Worm (Caenorhabditis elegans): Measurements from ENCODE around the gene F09A5.2.

Gene F09A5.2

DNA sequence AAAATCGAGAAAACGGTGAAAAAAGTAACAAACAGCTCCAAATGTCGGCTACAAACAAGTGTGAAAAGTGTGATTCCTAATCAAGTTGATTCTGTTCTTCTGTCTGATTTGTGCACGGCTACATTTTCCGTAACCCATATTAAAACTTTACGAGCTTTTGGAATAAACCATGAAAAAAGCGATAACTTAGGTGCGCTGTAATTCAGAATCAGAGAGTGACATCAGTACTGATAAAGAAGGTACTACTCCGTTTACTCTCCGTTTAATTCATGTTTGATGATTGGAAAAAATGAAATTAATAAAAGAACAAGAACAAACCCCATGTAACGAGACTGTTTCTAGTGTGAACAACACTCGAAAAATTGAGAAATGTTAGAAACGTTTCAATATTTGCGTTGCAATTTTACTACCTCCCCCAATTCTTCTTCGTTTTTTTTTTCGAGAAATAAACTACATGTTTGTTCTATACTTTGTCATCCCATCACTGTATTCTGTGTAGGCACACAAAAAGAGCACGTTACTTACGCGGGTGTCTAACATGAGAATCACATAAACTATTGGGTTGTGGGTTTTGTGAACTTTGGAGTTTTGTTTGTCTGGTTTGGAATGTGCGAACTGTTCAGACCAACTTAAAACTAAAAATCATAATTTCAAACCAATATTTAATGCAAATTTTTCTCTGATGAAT lies 27.6 kb downstream of the F09A5.2 start:
- TF ChIP-seq nhr-28 (tag; optimal IDR thresholded peaks at IDR 0.05) (no peak), ceh-39 (tag; optimal IDR thresholded peaks at IDR 0.05) (no peak), unc-39 (tag; optimal IDR thresholded peaks at IDR 0.05) (no peak), bed-3 (GFP tag; optimal IDR thresholded peaks at IDR 0.05) (no peak), unc-62 (GFP tag; optimal IDR thresholded peaks at IDR 0.05) (no peak), hlh-1 (tag; optimal IDR thresholded peaks at IDR 0.05) (no peak), flh-1 (GFP tag; optimal IDR thresholded peaks at IDR 0.05) (no peak), snpc-4 (tag; optimal IDR thresholded peaks at IDR 0.05) (no peak), unc-120 (tag; optimal IDR thresholded peaks at IDR 0.05; ENCODE audit: poor library complexity, severe bottlenecking) (no peak), elt-1 (tag; optimal IDR thresholded peaks at IDR 0.05; ENCODE audit: borderline replicate concordance, insufficient read depth) (no peak), ham-2 (GFP tag; optimal IDR thresholded peaks at IDR 0.05) (no peak), cnd-1 (tag; optimal IDR thresholded peaks at IDR 0.05) (no peak), nhr-76 (tag; optimal IDR thresholded peaks at IDR 0.05) (no peak), lin-13 (tag; optimal IDR thresholded peaks at IDR 0.05) (no peak)

ce11 chrX:13163185-13163584 lies 28.3 kb downstream of the F09A5.2 start:
- no peak for TF ChIP-seq sem-2 (GFP tag; optimal IDR thresholded peaks at IDR 0.05)
- no peak for TF ChIP-seq bed-3 (GFP tag; optimal IDR thresholded peaks at IDR 0.05)
- no peak for TF ChIP-seq ceh-43 (GFP tag; optimal IDR thresholded peaks at IDR 0.05)
- no peak for TF ChIP-seq nhr-2 (tag; optimal IDR thresholded peaks at IDR 0.05)
- TF ChIP-seq flh-1 (GFP tag; optimal IDR thresholded peaks at IDR 0.05): no peak
- no peak for TF ChIP-seq unc-120 (tag; optimal IDR thresholded peaks at IDR 0.05; ENCODE audit: poor library complexity, severe bottlenecking)
- no peak for TF ChIP-seq lin-32 (GFP tag; optimal IDR thresholded peaks at IDR 0.05)
- TF ChIP-seq mab-5 (tag; optimal IDR thresholded peaks at IDR 0.05): no peak
- TF ChIP-seq mep-1 (tag; optimal IDR thresholded peaks at IDR 0.05): no peak
- no peak for TF ChIP-seq nhr-76 (tag; optimal IDR thresholded peaks at IDR 0.05)
- TF ChIP-seq unc-39 (tag; optimal IDR thresholded peaks at IDR 0.05): no peak
- no peak for TF ChIP-seq blmp-1 (tag; optimal IDR thresholded peaks at IDR 0.05)
- TF ChIP-seq sptf-1 (tag; optimal IDR thresholded peaks at IDR 0.05): no peak

DNA sequence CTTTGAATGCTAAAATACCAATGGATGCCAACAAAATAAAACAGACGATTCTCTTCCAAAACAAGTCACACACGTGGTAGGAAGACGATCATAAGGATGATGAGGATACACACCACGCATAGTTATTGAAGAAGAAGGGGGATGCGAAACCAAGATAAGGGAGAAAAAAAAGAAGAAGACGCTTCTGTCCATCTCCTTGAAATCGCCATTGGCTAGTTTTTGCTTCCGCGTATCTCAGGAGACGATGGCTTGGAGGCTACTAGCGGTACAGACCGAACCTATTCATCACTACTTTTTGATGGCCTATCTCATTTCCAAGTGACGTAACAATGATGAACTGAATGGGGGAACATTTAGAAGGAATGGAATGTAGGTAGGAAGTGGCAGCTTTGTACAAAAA lies 29.4 kb downstream of the F09A5.2 start:
- no peak for TF ChIP-seq lsy-2 (tag; optimal IDR thresholded peaks at IDR 0.05)
- no peak for TF ChIP-seq unc-62 (GFP tag; optimal IDR thresholded peaks at IDR 0.05)
- TF ChIP-seq M03D4.4 (tag; optimal IDR thresholded peaks at IDR 0.05): no peak
- TF ChIP-seq zip-8 (tag; optimal IDR thresholded peaks at IDR 0.05): peak; percentile 2
- no peak for TF ChIP-seq unc-39 (tag; optimal IDR thresholded peaks at IDR 0.05)
- TF ChIP-seq sptf-1 (tag; optimal IDR thresholded peaks at IDR 0.05): no peak
- TF ChIP-seq nhr-12 (tag; optimal IDR thresholded peaks at IDR 0.05): no peak
- no peak for TF ChIP-seq ceh-43 (GFP tag; optimal IDR thresholded peaks at IDR 0.05)
- no peak for TF ChIP-seq nhr-2 (tag; optimal IDR thresholded peaks at IDR 0.05)
- TF ChIP-seq lin-32 (GFP tag; optimal IDR thresholded peaks at IDR 0.05): no peak
- no peak for TF ChIP-seq sem-2 (GFP tag; optimal IDR thresholded peaks at IDR 0.05)
- no peak for TF ChIP-seq snpc-4 (tag; optimal IDR thresholded peaks at IDR 0.05)
- TF ChIP-seq lin-13 (tag; optimal IDR thresholded peaks at IDR 0.05): no peak
- TF ChIP-seq elt-1 (tag; optimal IDR thresholded peaks at IDR 0.05; ENCODE audit: borderline replicate concordance, insufficient read depth): peak; percentile 5
- peak; percentile 49 for TF ChIP-seq ham-2 (GFP tag; optimal IDR thresholded peaks at IDR 0.05)
- TF ChIP-seq ceh-83 (GFP tag; optimal IDR thresholded peaks at IDR 0.05): no peak

DNA sequence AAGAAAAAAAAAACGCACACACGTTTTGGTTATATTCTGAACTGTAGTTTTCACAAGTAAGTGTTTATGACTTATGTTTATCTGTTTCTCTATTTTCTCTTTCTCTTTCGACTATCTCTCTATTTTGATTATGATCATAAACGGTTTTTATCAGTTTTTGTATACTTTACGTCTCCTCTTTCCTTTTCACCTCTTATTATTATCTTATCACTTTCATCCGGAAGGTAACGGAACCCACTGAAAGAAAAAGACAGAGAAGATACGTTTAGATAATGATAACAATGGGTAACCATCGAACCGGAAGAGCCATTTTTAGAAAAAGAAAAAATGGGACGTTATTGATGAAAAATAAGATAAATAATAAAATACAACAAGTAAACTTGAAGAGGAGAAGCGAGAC lies 30.8 kb downstream of the F09A5.2 start:
- TF ChIP-seq ceh-83 (GFP tag; optimal IDR thresholded peaks at IDR 0.05) (no peak), nhr-76 (tag; optimal IDR thresholded peaks at IDR 0.05) (no peak), pha-4 (tag; optimal IDR thresholded peaks at IDR 0.05) (no peak), ces-1 (GFP tag; optimal IDR thresholded peaks at IDR 0.05) (no peak), bed-3 (GFP tag; optimal IDR thresholded peaks at IDR 0.05) (no peak), ceh-43 (GFP tag; optimal IDR thresholded peaks at IDR 0.05) (no peak), flh-1 (GFP tag; optimal IDR thresholded peaks at IDR 0.05) (no peak), blmp-1 (tag; optimal IDR thresholded peaks at IDR 0.05) (peak; percentile 17), ham-2 (GFP tag; optimal IDR thresholded peaks at IDR 0.05) (no peak), ceh-39 (tag; optimal IDR thresholded peaks at IDR 0.05) (no peak), snpc-4 (tag; optimal IDR thresholded peaks at IDR 0.05) (no peak), cnd-1 (tag; optimal IDR thresholded peaks at IDR 0.05) (no peak), sem-2 (GFP tag; optimal IDR thresholded peaks at IDR 0.05) (no peak), elt-3 (tag; optimal IDR thresholded peaks at IDR 0.05) (peak; percentile 57)

DNA sequence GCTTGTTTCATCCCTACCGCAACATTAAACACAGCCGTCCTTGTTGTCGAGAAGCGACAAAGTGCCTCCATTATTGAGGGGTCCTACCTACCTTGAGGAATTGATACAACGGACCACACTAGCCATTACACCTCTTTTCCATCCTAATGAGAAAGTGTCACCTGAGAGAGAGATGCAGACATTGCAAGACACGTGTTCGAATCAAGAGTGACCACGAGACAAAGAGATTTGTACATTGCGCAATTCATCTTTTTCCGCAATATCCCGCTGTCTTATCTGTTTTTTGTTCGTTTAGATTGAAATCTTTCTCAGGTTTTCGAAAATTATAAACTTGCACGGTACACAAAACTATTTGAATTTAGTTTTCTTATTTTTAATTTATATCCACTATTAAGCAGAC lies 34.2 kb downstream of the F09A5.2 start:
- TF ChIP-seq nhr-237 (tag; optimal IDR thresholded peaks at IDR 0.05) (no peak), blmp-1 (tag; optimal IDR thresholded peaks at IDR 0.05) (no peak), nhr-12 (tag; optimal IDR thresholded peaks at IDR 0.05) (no peak), lin-13 (tag; optimal IDR thresholded peaks at IDR 0.05) (no peak), ceh-39 (tag; optimal IDR thresholded peaks at IDR 0.05) (no peak), ceh-83 (GFP tag; optimal IDR thresholded peaks at IDR 0.05) (no peak), elt-3 (tag; optimal IDR thresholded peaks at IDR 0.05) (no peak), ham-2 (GFP tag; optimal IDR thresholded peaks at IDR 0.05) (peak; percentile 33), lin-32 (GFP tag; optimal IDR thresholded peaks at IDR 0.05) (no peak), unc-120 (tag; optimal IDR thresholded peaks at IDR 0.05; ENCODE audit: poor library complexity, severe bottlenecking) (peak; percentile 70), mab-5 (tag; optimal IDR thresholded peaks at IDR 0.05) (no peak), cnd-1 (tag; optimal IDR thresholded peaks at IDR 0.05) (no peak), bed-3 (GFP tag; optimal IDR thresholded peaks at IDR 0.05) (no peak), hlh-1 (tag; optimal IDR thresholded peaks at IDR 0.05) (peak; percentile 97), mep-1 (tag; optimal IDR thresholded peaks at IDR 0.05) (no peak), sptf-1 (tag; optimal IDR thresholded peaks at IDR 0.05) (no peak), M03D4.4 (tag; optimal IDR thresholded peaks at IDR 0.05) (no peak), pha-4 (tag; optimal IDR thresholded peaks at IDR 0.05) (no peak), lsy-2 (tag; optimal IDR thresholded peaks at IDR 0.05) (peak; percentile 2), unc-39 (tag; optimal IDR thresholded peaks at IDR 0.05) (no peak), nhr-76 (tag; optimal IDR thresholded peaks at IDR 0.05) (no peak), tbx-8 (GFP tag; optimal IDR thresholded peaks at IDR 0.05) (no peak), mls-2 (tag; optimal IDR thresholded peaks at IDR 0.05) (peak; percentile 27), unc-62 (GFP tag; optimal IDR thresholded peaks at IDR 0.05) (peak; percentile 84), elt-1 (tag; optimal IDR thresholded peaks at IDR 0.05; ENCODE audit: borderline replicate concordance, insufficient read depth) (peak; percentile 94), zip-8 (tag; optimal IDR thresholded peaks at IDR 0.05) (peak; percentile 72), drap-1 (GFP tag; optimal IDR thresholded peaks at IDR 0.05) (no peak), ces-1 (GFP tag; optimal IDR thresholded peaks at IDR 0.05) (peak; percentile 23), nhr-2 (tag; optimal IDR thresholded peaks at IDR 0.05) (peak; percentile 88)
